Fruit fly (Drosophila melanogaster) whole organism, embryonic: Measurements from ENCODE around the gene Tsp97E.
A peak's percentile ranks its signal among the peaks of the same experiment; 100 is the strongest.

ENCODE experiments used
- Ada2b ChIP-seq: fragments of 200-800 bp; sonication (Bioruptor generic); IDR thresholded peaks from 2 replicates; pipeline ENCODE4 v1.3.6; 2022; ENCODE audit warnings: missing biosample characterization, missing genetic modification characterization
- CG10209 ChIP-seq: fragments of 200-800 bp; sonication (Bioruptor generic); optimal IDR thresholded peaks from 3 replicates; lab custom pipeline; 2017; ENCODE audit warnings: missing biosample characterization, mild to moderate bottlenecking, missing genetic modification characterization, missing genetic modification reagents
- CG12769 ChIP-seq: fragments of 200-800 bp; sonication (Bioruptor generic); optimal IDR thresholded peaks from 2 replicates; lab custom pipeline; 2019; ENCODE audit warnings: missing biosample characterization, mild to moderate bottlenecking, missing genetic modification characterization, moderate library complexity
- CG13287 ChIP-seq: fragments of 200-800 bp; sonication (Bioruptor generic); IDR thresholded peaks from 2 replicates; pipeline ENCODE4 v1.3.6; 2022; ENCODE audit warnings: missing biosample characterization, missing genetic modification characterization; ENCODE audit not compliant: partially characterized antibody
- CG13296 ChIP-seq: fragments of 200-800 bp; sonication (Bioruptor generic); optimal IDR thresholded peaks from 3 replicates; lab custom pipeline; 2018; ENCODE audit warnings: missing biosample characterization, mild to moderate bottlenecking, missing genetic modification characterization
- CG13775 ChIP-seq: fragments of 200-800 bp; sonication (Bioruptor generic); optimal IDR thresholded peaks from 3 replicates; lab custom pipeline; 2017; ENCODE audit warnings: missing biosample characterization, mild to moderate bottlenecking, missing genetic modification characterization
- CG14441 ChIP-seq: fragments of 200-800 bp; sonication (Bioruptor generic); IDR thresholded peaks from 2 replicates; pipeline ENCODE4 v1.3.6; 2022; ENCODE audit warnings: missing biosample characterization, missing genetic modification characterization
- CG15696 ChIP-seq: fragments of 200-800 bp; sonication (Bioruptor generic); optimal IDR thresholded peaks from 2 replicates; lab custom pipeline; 2019; ENCODE audit warnings: missing biosample characterization, mild to moderate bottlenecking, missing genetic modification characterization, moderate library complexity
- CG1792 ChIP-seq: fragments of 200-800 bp; sonication (Bioruptor generic); optimal IDR thresholded peaks from 2 replicates; lab custom pipeline; 2016; ENCODE audit warnings: missing biosample characterization, missing genetic modification characterization
- CG32772 ChIP-seq: fragments of 200-800 bp; sonication (Bioruptor generic); IDR thresholded peaks from 2 replicates; pipeline ENCODE4 v1.3.6; 2022; ENCODE audit warnings: missing biosample characterization, missing genetic modification characterization
- CG3838 ChIP-seq: fragments of 200-800 bp; sonication (Bioruptor generic); optimal IDR thresholded peaks from 3 replicates; lab custom pipeline; 2016; ENCODE audit warnings: missing biosample characterization, missing genetic modification characterization
- CG4707 ChIP-seq: fragments of 200-800 bp; sonication (Bioruptor generic); optimal IDR thresholded peaks from 2 replicates; lab custom pipeline; 2018; ENCODE audit warnings: missing biosample characterization, mild to moderate bottlenecking, missing genetic modification characterization, moderate library complexity
- CG8290 ChIP-seq, 3 experiments: fragments of 200-800 bp; sonication (Bioruptor generic); optimal IDR thresholded peaks; 2 replicates each; lab custom pipeline; 2016 to 2019; ENCODE audit warnings: missing biosample characterization in 3 of 3, missing genetic modification characterization in 3 of 3, mild to moderate bottlenecking in 2 of 3, moderate library complexity in 1 of 3
- CHES-1-like ChIP-seq: fragments of 200-800 bp; sonication (Bioruptor generic); optimal IDR thresholded peaks from 2 replicates; lab custom pipeline; 2016; ENCODE audit warnings: missing biosample characterization, missing genetic modification characterization
- Doc3 ChIP-seq: fragments of 200-800 bp; sonication (Bioruptor generic); IDR thresholded peaks from 3 replicates; pipeline ENCODE4 v1.3.6; 2022; ENCODE audit warnings: missing biosample characterization, missing genetic modification characterization; ENCODE audit not compliant: partially characterized antibody
- Gug ChIP-seq: fragments of 200-800 bp; sonication (Bioruptor generic); IDR thresholded peaks from 4 replicates; pipeline ENCODE4 v1.3.6; 2022; ENCODE audit warnings: missing biosample characterization, missing genetic modification characterization
- Hr78 ChIP-seq, 2 experiments: fragments of 200-800 bp in 1 of 2; fragments of >200 bp in 1 of 2; sonication (Bioruptor generic) in 1 of 2; optimal IDR thresholded peaks; 2 replicates each; lab custom pipeline; 2017 to 2019; ENCODE audit warnings: missing biosample characterization in 2 of 2, missing genetic modification characterization in 2 of 2, mild to moderate bottlenecking in 1 of 2, moderate library complexity in 1 of 2
- Mad ChIP-seq: fragments of 200-800 bp; sonication (Bioruptor generic); optimal IDR thresholded peaks from 2 replicates; lab custom pipeline; 2016; ENCODE audit warnings: missing biosample characterization, missing genetic modification characterization
- Mes4 ChIP-seq: fragments of 200-800 bp; sonication (Bioruptor generic); optimal IDR thresholded peaks from 2 replicates; lab custom pipeline; 2016; ENCODE audit warnings: missing biosample characterization, missing genetic modification characterization
- Myb ChIP-seq: fragments of 200-800 bp; sonication (Bioruptor generic); optimal IDR thresholded peaks from 2 replicates; lab custom pipeline; 2016; ENCODE audit warnings: missing biosample characterization, missing genetic modification characterization
- Nf-YA ChIP-seq: fragments of 200-800 bp; sonication (Bioruptor generic); IDR thresholded peaks from 2 replicates; pipeline ENCODE4 v1.3.6; 2022; ENCODE audit warnings: missing biosample characterization, missing genetic modification characterization
- Nf-YC ChIP-seq: fragments of 200-800 bp; optimal IDR thresholded peaks from 3 replicates; lab custom pipeline; 2019; ENCODE audit warnings: missing biosample characterization, mild to moderate bottlenecking, missing genetic modification characterization, moderate library complexity
- Oaz ChIP-seq: fragments of 200-800 bp; sonication (Bioruptor generic); IDR thresholded peaks from 2 replicates; pipeline ENCODE4 v1.3.6; 2022; ENCODE audit warnings: missing biosample characterization, missing genetic modification characterization
- Stat92E ChIP-seq, 3 experiments: fragments of >200 bp in 2 of 3; fragments of 200-800 bp in 1 of 3; sonication (Bioruptor generic) in 1 of 3; optimal IDR thresholded peaks; 2 replicates each; lab custom pipeline; 2017 to 2019; ENCODE audit warnings: missing biosample characterization in 3 of 3, missing genetic modification characterization in 3 of 3, mild to moderate bottlenecking in 1 of 3, moderate library complexity in 1 of 3
- TFAM ChIP-seq: fragments of 200-800 bp; sonication (Bioruptor generic); optimal IDR thresholded peaks from 2 replicates; lab custom pipeline; 2017; ENCODE audit warnings: missing biosample characterization, missing genetic modification characterization, inconsistent platforms
- abd-A ChIP-seq: fragments of 200-800 bp; sonication (Bioruptor generic); optimal IDR thresholded peaks from 3 replicates; lab custom pipeline; 2019; ENCODE audit warnings: missing biosample characterization, mild to moderate bottlenecking, missing genetic modification characterization, moderate library complexity
- ato ChIP-seq: fragments of 200-800 bp; sonication (Bioruptor generic); IDR thresholded peaks from 2 replicates; pipeline ENCODE4 v1.3.6; 2022; ENCODE audit warnings: missing biosample characterization, missing genetic modification characterization; ENCODE audit not compliant: partially characterized antibody
- az2 ChIP-seq: fragments of 200-800 bp; sonication (Bioruptor generic); optimal IDR thresholded peaks from 3 replicates; lab custom pipeline; 2016; ENCODE audit warnings: missing biosample characterization, missing genetic modification characterization
- bcd ChIP-seq: fragments of 200-800 bp; sonication (Bioruptor generic); optimal IDR thresholded peaks from 2 replicates; lab custom pipeline; 2017; ENCODE audit warnings: missing biosample characterization, mild to moderate bottlenecking, missing genetic modification characterization
- chinmo ChIP-seq: fragments of 200-800 bp; sonication (Bioruptor generic); IDR thresholded peaks from 4 replicates; pipeline ENCODE4 v1.3.6; 2022; ENCODE audit warnings: missing biosample characterization, missing genetic modification characterization; ENCODE audit not compliant: partially characterized antibody
- cwo ChIP-seq: fragments of 200-800 bp; sonication (Bioruptor generic); optimal IDR thresholded peaks from 3 replicates; lab custom pipeline; 2017; ENCODE audit warnings: missing biosample characterization, missing genetic modification characterization, mild to moderate bottlenecking, moderate library complexity, missing genetic modification reagents
- dimm ChIP-seq: fragments of 200-800 bp; sonication (Bioruptor generic); IDR thresholded peaks from 2 replicates; pipeline ENCODE4 v1.3.6; 2022; ENCODE audit warnings: missing biosample characterization, missing genetic modification characterization
- dmrt99B ChIP-seq: fragments of 200-800 bp; sonication (Bioruptor generic); optimal IDR thresholded peaks from 2 replicates; lab custom pipeline; 2018; ENCODE audit warnings: missing biosample characterization, mild to moderate bottlenecking, missing genetic modification characterization, moderate library complexity
- dysf ChIP-seq: fragments of 200-800 bp; sonication (Bioruptor generic); IDR thresholded peaks from 3 replicates; pipeline ENCODE4 v1.3.6; 2022; ENCODE audit warnings: missing biosample characterization, missing genetic modification characterization
- exex ChIP-seq: fragments of 200-800 bp; sonication (Bioruptor generic); optimal IDR thresholded peaks from 4 replicates; lab custom pipeline; 2018; ENCODE audit warnings: missing biosample characterization, mild to moderate bottlenecking, missing genetic modification characterization, moderate library complexity
- fru ChIP-seq: fragments of >200 bp; optimal IDR thresholded peaks from 2 replicates; lab custom pipeline; 2017
- gsb-n ChIP-seq: fragments of 200-800 bp; sonication (Bioruptor generic); optimal IDR thresholded peaks from 3 replicates; lab custom pipeline; 2018; ENCODE audit warnings: missing biosample characterization, mild to moderate bottlenecking, missing genetic modification characterization
- mld ChIP-seq: fragments of 200-800 bp; sonication (Bioruptor generic); IDR thresholded peaks from 3 replicates; pipeline ENCODE4 v1.3.6; 2022; ENCODE audit warnings: missing biosample characterization, missing genetic modification characterization; ENCODE audit not compliant: partially characterized antibody
- nerfin-2 ChIP-seq: fragments of 200-800 bp; sonication (Bioruptor generic); IDR thresholded peaks from 2 replicates; pipeline ENCODE4 v1.3.6; 2022; ENCODE audit warnings: missing biosample characterization, missing genetic modification characterization; ENCODE audit not compliant: partially characterized antibody
- oc ChIP-seq: fragments of 200-800 bp; sonication (Bioruptor generic); optimal IDR thresholded peaks from 2 replicates; lab custom pipeline; 2018; ENCODE audit warnings: missing biosample characterization, mild to moderate bottlenecking, missing genetic modification characterization, moderate library complexity
- onecut ChIP-seq: fragments of 200-800 bp; sonication (Bioruptor generic); IDR thresholded peaks from 2 replicates; pipeline ENCODE4 v1.3.6; 2022; ENCODE audit warnings: missing biosample characterization, missing genetic modification characterization
- org-1 ChIP-seq: fragments of 200-800 bp; sonication (Bioruptor generic); optimal IDR thresholded peaks from 2 replicates; lab custom pipeline; 2017; ENCODE audit warnings: missing biosample characterization, missing genetic modification characterization
- pfk ChIP-seq: fragments of 200-800 bp; sonication (Bioruptor generic); optimal IDR thresholded peaks from 2 replicates; lab custom pipeline; 2018; ENCODE audit warnings: missing biosample characterization, mild to moderate bottlenecking, missing genetic modification characterization, moderate library complexity
- shn ChIP-seq: fragments of 200-800 bp; sonication (Bioruptor generic); optimal IDR thresholded peaks from 3 replicates; lab custom pipeline; 2016; ENCODE audit warnings: missing biosample characterization, missing genetic modification characterization
- sr ChIP-seq: fragments of 200-800 bp; sonication (Bioruptor generic); IDR thresholded peaks from 3 replicates; pipeline ENCODE4 v1.3.6; 2022; ENCODE audit warnings: missing biosample characterization, missing genetic modification characterization
- trh ChIP-seq: fragments of 200-800 bp; sonication (Bioruptor generic); optimal IDR thresholded peaks from 2 replicates; lab custom pipeline; 2016; ENCODE audit warnings: missing biosample characterization, missing genetic modification characterization
- usp ChIP-seq: fragments of >200 bp; optimal IDR thresholded peaks from 2 replicates; lab custom pipeline; 2017; ENCODE audit warnings: missing biosample characterization, missing genetic modification characterization
- vvl ChIP-seq: fragments of 200-800 bp; sonication (Bioruptor generic); IDR thresholded peaks from 2 replicates; pipeline ENCODE4 v1.3.6; 2022; ENCODE audit warnings: missing biosample characterization, missing genetic modification characterization
- wek ChIP-seq: fragments of 200-800 bp; sonication (Bioruptor generic); optimal IDR thresholded peaks from 3 replicates; lab custom pipeline; 2018; ENCODE audit warnings: missing biosample characterization, mild to moderate bottlenecking, missing genetic modification characterization, moderate library complexity

Tsp97E gene

DNA sequence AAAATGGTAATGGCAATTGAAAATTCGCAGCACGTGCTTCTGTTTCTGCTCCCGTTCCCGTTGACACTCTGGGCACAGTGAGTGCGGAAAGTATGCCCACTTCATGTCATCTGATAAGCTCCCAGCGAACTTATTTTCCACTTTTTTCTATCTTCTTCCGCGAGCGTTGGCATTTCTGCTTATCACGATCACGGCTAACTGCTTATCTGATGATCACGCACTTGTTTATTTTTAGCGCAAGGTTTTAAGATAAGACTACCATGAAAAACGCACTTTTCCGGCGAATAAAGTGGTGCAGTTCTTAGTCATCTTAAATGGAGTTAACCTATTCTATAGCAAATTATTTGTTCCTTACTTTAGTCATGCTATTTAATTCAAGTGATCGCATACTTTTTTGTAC lies 27.2 kb downstream of the Tsp97E start (continued):
- TF ChIP-seq trh: no peak

- no peak for TF ChIP-seq bcd (GFP tag; lab: Kevin White, UChicago)
- TF ChIP-seq gsb-n: peak; percentile 5
- no peak for TF ChIP-seq Oaz (GFP tag; lab: Robert Waterston, UW)
- TF ChIP-seq Nf-YC (tag; lab: Kevin White, UChicago): no peak
- no peak for TF ChIP-seq Mad (GFP tag; lab: Kevin White, UChicago)
- no peak for TF ChIP-seq Gug (GFP tag; lab: Robert Waterston, UW)
- TF ChIP-seq TFAM (GFP tag; lab: Kevin White, UChicago): no peak
- no peak for TF ChIP-seq CG14441 (GFP tag; lab: Robert Waterston, UW)
- peak; percentile 12 for TF ChIP-seq oc (tag; lab: Kevin White, UChicago)
- peak; percentile 52; the same call in 1 of the 3 replicates for TF ChIP-seq sr (GFP tag; lab: Robert Waterston, UW)
- TF ChIP-seq Hr78 (GFP tag; optimal IDR thresholded peaks at IDR 0.05; lab: Kevin White, UChicago): no peak
- TF ChIP-seq org-1: no peak
- TF ChIP-seq CG4707: no peak
- TF ChIP-seq dimm (GFP tag; lab: Robert Waterston, UW): no peak
- TF ChIP-seq CHES-1-like: no peak
- no peak for TF ChIP-seq CG32772 (GFP tag; lab: Robert Waterston, UW)
- TF ChIP-seq CG15696 (tag; lab: Kevin White, UChicago): no peak
- TF ChIP-seq vvl: peak; percentile 54; the same call in 1 of the 2 replicates
- TF ChIP-seq CG12769 (tag; lab: Kevin White, UChicago): peak; percentile 22
- TF ChIP-seq ato (GFP tag; lab: Robert Waterston, UW): no peak
- no peak for TF ChIP-seq Nf-YA (GFP tag; lab: Robert Waterston, UW)
- no peak for TF ChIP-seq mld (GFP tag; lab: Robert Waterston, UW)
- no peak for TF ChIP-seq CG1792 (GFP tag; lab: Kevin White, UChicago)
- TF ChIP-seq exex (tag; lab: Kevin White, UChicago): no peak
- no peak for TF ChIP-seq CG13296 (GFP tag; lab: Kevin White, UChicago)
- TF ChIP-seq abd-A: peak; percentile 14
- no peak for TF ChIP-seq Doc3 (GFP tag; lab: Robert Waterston, UW)
Measured at dm6 chr3R:26936501-26936900, 28.1 kb downstream of the Tsp97E start.

- peak; percentile 10 for TF ChIP-seq cwo (GFP tag; lab: Kevin White, UChicago)
- TF ChIP-seq shn (GFP tag; lab: Kevin White, UChicago): no peak
- TF ChIP-seq CG3838 (GFP tag; lab: Kevin White, UChicago): no peak
- no peak for TF ChIP-seq Mes4 (GFP tag; lab: Kevin White, UChicago)
- TF ChIP-seq chinmo (GFP tag; lab: Robert Waterston, UW): no peak
- no peak for TF ChIP-seq CG10209 (GFP tag; lab: Kevin White, UChicago)
- TF ChIP-seq dysf (GFP tag; lab: Robert Waterston, UW): no peak
- no peak for TF ChIP-seq Stat92E (GFP tag; optimal IDR thresholded peaks at IDR 0.05; lab: Kevin White, UChicago)
- no peak for TF ChIP-seq usp (GFP tag; lab: Kevin White, UChicago)
- TF ChIP-seq pfk: no peak
- TF ChIP-seq az2 (GFP tag; lab: Kevin White, UChicago): no peak
- TF ChIP-seq CG13775 (GFP tag; lab: Kevin White, UChicago): no peak
- no peak for TF ChIP-seq Ada2b (GFP tag; lab: Robert Waterston, UW)
- peak; percentile 47 for TF ChIP-seq onecut (GFP tag; lab: Robert Waterston, UW)
- TF ChIP-seq wek (GFP tag; lab: Kevin White, UChicago): no peak
- no peak for TF ChIP-seq nerfin-2 (GFP tag; lab: Robert Waterston, UW)
- TF ChIP-seq CG13287 (GFP tag; lab: Robert Waterston, UW): no peak
- TF ChIP-seq dmrt99B (tag; lab: Kevin White, UChicago): no peak
- TF ChIP-seq Myb: no peak
- no peak for TF ChIP-seq CG8290 (GFP tag; optimal IDR thresholded peaks at IDR 0.05; lab: Kevin White, UChicago)
- no peak for TF ChIP-seq CG8290 (tag; optimal IDR thresholded peaks at IDR 0.05; lab: Kevin White, UChicago)
- TF ChIP-seq fru (lab: Kevin White, UChicago): no peak
Measured at dm6 chr3R:26935400-26935799, 29.2 kb downstream of the Tsp97E start.
